Worm (Caenorhabditis elegans): ENCODE results near the gene rbd-1.

The rbd-1 gene

DNA sequence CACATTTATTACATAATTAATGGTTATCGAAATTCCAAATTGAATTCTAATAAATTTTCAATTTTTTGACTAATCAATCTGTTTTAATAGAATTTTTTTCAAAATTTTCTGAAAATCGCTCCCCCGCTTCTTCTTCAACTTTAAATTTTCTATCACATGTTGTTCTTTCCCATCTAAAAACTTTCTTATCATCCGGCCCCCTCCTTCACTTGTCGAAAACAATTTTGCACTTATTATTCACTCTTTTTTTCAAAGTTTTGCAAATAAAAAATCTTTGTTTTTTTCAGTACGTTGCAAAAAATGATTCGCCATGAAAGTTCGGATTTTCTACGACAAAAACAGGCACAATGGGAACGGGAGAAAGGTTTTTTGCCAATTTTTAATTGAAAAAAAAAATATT is 36.4 kb upstream of the rbd-1 start, which contains the start of gene T23B5.3:
T23B5.3 (plus strand) TSS at position 301 of the 400 bp plus-strand sequence.
- TF ChIP-seq pat-9 (tag; optimal IDR thresholded peaks at IDR 0.05) (no peak), pha-4 (tag; optimal IDR thresholded peaks at IDR 0.05) (no peak), hlh-15 (tag; optimal IDR thresholded peaks at IDR 0.05) (no peak), ceh-22 (tag; optimal IDR thresholded peaks at IDR 0.05) (no peak), fkh-6 (tag; optimal IDR thresholded peaks at IDR 0.05) (no peak), T23F11.4 (GFP tag; optimal IDR thresholded peaks at IDR 0.05) (no peak), ceh-6 (GFP tag; optimal IDR thresholded peaks at IDR 0.05) (no peak), ceh-24 (tag; optimal IDR thresholded peaks at IDR 0.05) (no peak), ceh-18 (tag; optimal IDR thresholded peaks at IDR 0.05) (no peak)

DNA sequence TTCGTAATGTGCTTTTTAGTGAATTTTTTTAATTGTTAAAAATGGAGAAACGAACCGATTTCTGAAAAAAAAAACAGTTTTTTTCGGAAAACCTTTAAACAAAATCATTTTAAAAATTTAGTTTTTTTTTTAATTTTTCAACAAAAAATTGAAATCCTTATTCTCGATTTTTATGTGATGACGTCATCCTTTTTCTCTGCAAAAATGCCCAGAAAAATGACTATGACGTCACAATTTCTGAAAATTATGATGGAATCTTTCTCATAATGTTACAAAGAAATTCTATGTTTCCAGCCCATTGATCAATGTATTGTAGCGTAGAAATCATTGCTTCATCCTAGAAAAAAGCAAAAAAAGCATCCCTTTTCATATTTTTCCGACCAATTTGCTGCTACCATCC is 35.5 kb upstream of the rbd-1 start:
- TF ChIP-seq tbx-7 (tag; optimal IDR thresholded peaks at IDR 0.05) (no peak), pros-1 (tag; optimal IDR thresholded peaks at IDR 0.05) (no peak), fkh-10 (GFP tag; optimal IDR thresholded peaks at IDR 0.05) (no peak), unc-42 (tag; optimal IDR thresholded peaks at IDR 0.05) (no peak), pag-3 (tag; optimal IDR thresholded peaks at IDR 0.05; ENCODE audit: borderline replicate concordance) (no peak), eyg-1 (tag; optimal IDR thresholded peaks at IDR 0.05) (no peak), hlh-6 (tag; optimal IDR thresholded peaks at IDR 0.05) (no peak), F13H6.1 (tag; optimal IDR thresholded peaks at IDR 0.05) (no peak), K02D7.2 (tag; optimal IDR thresholded peaks at IDR 0.05) (no peak), ceh-9 (tag; optimal IDR thresholded peaks at IDR 0.05) (no peak), madf-2 (tag; optimal IDR thresholded peaks at IDR 0.05) (no peak), unc-55 (GFP tag; optimal IDR thresholded peaks at IDR 0.05) (no peak), Y22D7AL.16 (tag; optimal IDR thresholded peaks at IDR 0.05) (no peak), T23F11.4 (GFP tag; optimal IDR thresholded peaks at IDR 0.05) (no peak), nfya-1 (tag; optimal IDR thresholded peaks at IDR 0.05) (no peak)

DNA sequence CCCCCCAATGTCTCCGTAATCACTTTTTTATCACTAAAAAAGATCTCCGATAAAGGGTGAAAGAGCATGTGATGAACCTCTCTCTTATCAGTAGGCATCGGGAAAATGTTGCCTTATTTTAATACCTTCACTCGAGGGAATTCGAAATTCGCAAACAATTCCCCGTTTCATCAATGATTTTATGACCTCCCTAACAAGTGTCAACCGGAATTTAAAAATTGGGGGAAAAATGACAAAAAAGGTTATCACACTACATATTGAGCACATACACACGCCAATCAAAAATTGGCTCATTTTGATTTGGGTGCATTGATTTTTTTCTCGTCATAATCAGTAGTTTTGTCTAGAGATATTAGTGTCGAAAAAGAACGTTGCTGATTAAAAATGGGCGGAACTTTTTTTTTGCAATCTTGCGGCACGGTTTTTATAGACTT is 35.1 kb upstream of the rbd-1 start:
- no peak for TF ChIP-seq dmd-4 (tag; optimal IDR thresholded peaks at IDR 0.05; ENCODE audit: borderline replicate concordance)
- TF ChIP-seq elt-2 (tag; optimal IDR thresholded peaks at IDR 0.05) = peak; percentile 95
- TF ChIP-seq ztf-16 (tag; optimal IDR thresholded peaks at IDR 0.05) = no peak
- TF ChIP-seq sox-2 (GFP tag; IDR thresholded peaks at IDR 0.05) = no peak

DNA sequence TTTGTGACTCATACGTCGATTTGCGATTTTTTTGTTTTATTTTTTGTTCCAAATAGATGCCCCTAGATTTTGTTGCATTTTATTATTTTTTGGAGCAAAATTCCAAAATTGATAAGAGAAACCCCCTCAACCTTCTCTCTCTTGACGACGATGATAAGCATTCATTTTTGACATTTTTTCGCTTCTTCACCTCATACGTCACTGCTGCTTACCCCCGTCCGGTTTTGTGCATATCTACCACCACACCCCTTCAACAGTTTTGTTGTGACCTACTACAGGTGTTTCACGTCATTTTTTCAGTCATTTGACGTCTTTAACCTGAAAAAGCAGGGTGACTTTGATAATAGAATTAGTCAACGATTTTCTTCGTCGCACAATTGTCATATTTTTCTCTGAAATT is 25.9 kb upstream of the rbd-1 start:
- no peak for TF ChIP-seq ceh-19 (GFP tag; optimal IDR thresholded peaks at IDR 0.05)
- no peak for TF ChIP-seq ceh-48 (tag; optimal IDR thresholded peaks at IDR 0.05)
- TF ChIP-seq ceh-34 (tag; optimal IDR thresholded peaks at IDR 0.05) = no peak
- TF ChIP-seq C08G9.2 (tag; optimal IDR thresholded peaks at IDR 0.05) = no peak
- TF ChIP-seq ceh-45 (GFP tag; IDR thresholded peaks at IDR 0.05) = no peak
- TF ChIP-seq madf-2 (tag; optimal IDR thresholded peaks at IDR 0.05) = no peak
- TF ChIP-seq lim-6 (tag; optimal IDR thresholded peaks at IDR 0.05) = no peak
- no peak for TF ChIP-seq eyg-1 (tag; optimal IDR thresholded peaks at IDR 0.05)
- no peak for TF ChIP-seq hlh-8 (tag; optimal IDR thresholded peaks at IDR 0.05)
- no peak for TF ChIP-seq ceh-6 (GFP tag; optimal IDR thresholded peaks at IDR 0.05)

DNA sequence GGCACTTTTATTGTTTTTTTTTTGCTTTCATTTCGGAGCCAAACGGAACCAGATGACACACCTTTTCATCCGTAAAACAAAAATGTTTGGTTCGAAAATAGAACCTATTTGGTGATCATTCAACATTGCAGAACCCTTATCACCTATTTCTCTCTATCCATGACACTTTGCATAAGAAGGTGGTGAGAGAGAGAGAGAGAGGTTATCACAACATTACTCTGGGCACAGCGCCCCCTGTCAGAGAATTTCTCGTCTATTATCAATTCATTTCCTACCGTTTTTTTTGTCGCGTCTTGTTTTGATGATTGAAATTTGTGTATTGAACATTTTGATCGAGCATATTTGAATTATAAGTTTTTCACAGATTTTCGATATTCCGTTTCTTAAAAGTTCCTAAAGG is 24.6 kb upstream of the rbd-1 start:
- TF ChIP-seq pag-3 (tag; optimal IDR thresholded peaks at IDR 0.05; ENCODE audit: borderline replicate concordance) (no peak), ceh-48 (tag; optimal IDR thresholded peaks at IDR 0.05) (no peak), ceh-19 (GFP tag; optimal IDR thresholded peaks at IDR 0.05) (no peak), ceh-18 (tag; optimal IDR thresholded peaks at IDR 0.05) (no peak), Y22D7AL.16 (tag; optimal IDR thresholded peaks at IDR 0.05) (no peak), ets-4 (tag; optimal IDR thresholded peaks at IDR 0.05) (no peak), C38D4.7 (GFP tag; optimal IDR thresholded peaks at IDR 0.05) (no peak), syd-9 (tag; optimal IDR thresholded peaks at IDR 0.05) (no peak)

Data from whole organism, late embryonic.